Fruit fly (Drosophila melanogaster) whole organism, embryonic: ENCODE data around the gene Vps53.

Experiments used
- CG10209 ChIP-seq: fragments of 200-800 bp; sonication (Bioruptor generic); optimal IDR thresholded peaks from 3 replicates; lab custom pipeline; 2017; ENCODE audit warnings: missing biosample characterization, mild to moderate bottlenecking, missing genetic modification characterization, missing genetic modification reagents
- CG10267 ChIP-seq: fragments of 200-800 bp; sonication (Bioruptor generic); optimal IDR thresholded peaks from 2 replicates; lab custom pipeline; 2018; ENCODE audit warnings: missing biosample characterization, mild to moderate bottlenecking, missing genetic modification characterization, moderate library complexity
- CG11247 ChIP-seq: fragments of 200-800 bp; sonication (Bioruptor generic); IDR thresholded peaks from 2 replicates; pipeline ENCODE4 v1.3.6; 2022; ENCODE audit warnings: missing biosample characterization, missing genetic modification characterization
- CG11696 ChIP-seq: fragments of 200-800 bp; sonication (Bioruptor generic); IDR thresholded peaks from 2 replicates; pipeline ENCODE4 v1.3.6; 2022; ENCODE audit warnings: missing biosample characterization, missing genetic modification characterization
- CG12236 ChIP-seq: fragments of 200-800 bp; sonication (Bioruptor generic); optimal IDR thresholded peaks from 2 replicates; lab custom pipeline; 2016; ENCODE audit warnings: missing biosample characterization, missing genetic modification characterization
- CG12769 ChIP-seq: fragments of 200-800 bp; sonication (Bioruptor generic); optimal IDR thresholded peaks from 2 replicates; lab custom pipeline; 2019; ENCODE audit warnings: missing biosample characterization, mild to moderate bottlenecking, missing genetic modification characterization, moderate library complexity
- CG12942 ChIP-seq: fragments of 200-800 bp; sonication (Bioruptor generic); optimal IDR thresholded peaks from 3 replicates; lab custom pipeline; 2016; ENCODE audit warnings: missing biosample characterization, missing genetic modification characterization
- CG13123 ChIP-seq: fragments of 200-800 bp; sonication (Bioruptor generic); optimal IDR thresholded peaks from 2 replicates; lab custom pipeline; 2016; ENCODE audit warnings: missing biosample characterization, missing genetic modification characterization
- CG14441 ChIP-seq: fragments of 200-800 bp; sonication (Bioruptor generic); IDR thresholded peaks from 2 replicates; pipeline ENCODE4 v1.3.6; 2022; ENCODE audit warnings: missing biosample characterization, missing genetic modification characterization
- CG15696 ChIP-seq: fragments of 200-800 bp; sonication (Bioruptor generic); optimal IDR thresholded peaks from 2 replicates; lab custom pipeline; 2019; ENCODE audit warnings: missing biosample characterization, mild to moderate bottlenecking, missing genetic modification characterization, moderate library complexity
- CG1602 ChIP-seq: fragments of 200-800 bp; sonication (Bioruptor generic); optimal IDR thresholded peaks from 3 replicates; lab custom pipeline; 2016; ENCODE audit warnings: missing biosample characterization, missing genetic modification characterization
- CG17328 ChIP-seq: fragments of 200-800 bp; sonication (Bioruptor generic); IDR thresholded peaks from 2 replicates; pipeline ENCODE4 v1.3.6; 2022; ENCODE audit warnings: missing biosample characterization, missing genetic modification characterization
- CG31365 ChIP-seq: fragments of 200-800 bp; sonication (Bioruptor generic); optimal IDR thresholded peaks from 2 replicates; lab custom pipeline; 2018; ENCODE audit warnings: missing biosample characterization, mild to moderate bottlenecking, missing genetic modification characterization
- CG3407 ChIP-seq: fragments of 200-800 bp; sonication (Bioruptor generic); optimal IDR thresholded peaks from 2 replicates; lab custom pipeline; 2018; ENCODE audit warnings: missing biosample characterization, mild to moderate bottlenecking, missing genetic modification characterization
- CG4424 ChIP-seq: fragments of 200-800 bp; sonication (Bioruptor generic); optimal IDR thresholded peaks from 3 replicates; lab custom pipeline; 2016; ENCODE audit warnings: missing biosample characterization, missing genetic modification characterization
- CG6791 ChIP-seq: fragments of 200-800 bp; sonication (Bioruptor generic); IDR thresholded peaks from 3 replicates; pipeline ENCODE4 v1.3.6; 2022; ENCODE audit warnings: missing biosample characterization, missing genetic modification characterization; ENCODE audit not compliant: partially characterized antibody
- CG6854 ChIP-seq: fragments of 200-800 bp; sonication (Bioruptor generic); optimal IDR thresholded peaks from 3 replicates; lab custom pipeline; 2017; ENCODE audit warnings: missing biosample characterization, mild to moderate bottlenecking, missing genetic modification characterization
- CG7271 ChIP-seq: fragments of 200-800 bp; sonication (Bioruptor generic); optimal IDR thresholded peaks from 2 replicates; lab custom pipeline; 2018; ENCODE audit warnings: missing biosample characterization, mild to moderate bottlenecking, missing genetic modification characterization, moderate library complexity
- CG7987 ChIP-seq: fragments of 200-800 bp; sonication (Bioruptor generic); optimal IDR thresholded peaks from 2 replicates; lab custom pipeline; 2018; ENCODE audit warnings: missing biosample characterization, mild to moderate bottlenecking, missing genetic modification characterization, moderate library complexity
- CG9609 ChIP-seq: fragments of 200-800 bp; sonication (Bioruptor generic); optimal IDR thresholded peaks from 3 replicates; lab custom pipeline; 2016; ENCODE audit warnings: missing biosample characterization, missing genetic modification characterization
- CG9876 ChIP-seq: fragments of 200-800 bp; sonication (Bioruptor generic); optimal IDR thresholded peaks from 2 replicates; lab custom pipeline; 2016; ENCODE audit warnings: missing biosample characterization, missing genetic modification characterization
- D19A ChIP-seq: fragments of 200-800 bp; optimal IDR thresholded peaks from 3 replicates; lab custom pipeline; 2019; ENCODE audit warnings: missing biosample characterization, mild to moderate bottlenecking, missing genetic modification characterization, moderate library complexity
- Doc3 ChIP-seq: fragments of 200-800 bp; sonication (Bioruptor generic); IDR thresholded peaks from 3 replicates; pipeline ENCODE4 v1.3.6; 2022; ENCODE audit warnings: missing biosample characterization, missing genetic modification characterization; ENCODE audit not compliant: partially characterized antibody
- Fer1 ChIP-seq: fragments of 200-800 bp; sonication (Bioruptor generic); optimal IDR thresholded peaks from 2 replicates; lab custom pipeline; 2017; ENCODE audit warnings: missing biosample characterization, mild to moderate bottlenecking, missing genetic modification characterization
- HmgD ChIP-seq: fragments of 200-800 bp; sonication (Bioruptor generic); optimal IDR thresholded peaks from 3 replicates; lab custom pipeline; 2016; ENCODE audit warnings: missing biosample characterization, missing genetic modification characterization
- Hr78 ChIP-seq, 2 experiments: fragments of 200-800 bp in 1 of 2; fragments of >200 bp in 1 of 2; sonication (Bioruptor generic) in 1 of 2; optimal IDR thresholded peaks; 2 replicates each; lab custom pipeline; 2017 to 2019; ENCODE audit warnings: missing biosample characterization in 2 of 2, missing genetic modification characterization in 2 of 2, mild to moderate bottlenecking in 1 of 2, moderate library complexity in 1 of 2
- Med ChIP-seq: fragments of 200-800 bp; sonication (Bioruptor generic); peaks from one replicate; lab custom pipeline; 2016; ENCODE audit warnings: missing biosample characterization, missing genetic modification characterization, mild to moderate bottlenecking, inconsistent platforms, moderate library complexity
- Mes4 ChIP-seq: fragments of 200-800 bp; sonication (Bioruptor generic); optimal IDR thresholded peaks from 2 replicates; lab custom pipeline; 2016; ENCODE audit warnings: missing biosample characterization, missing genetic modification characterization
- Nf-YB ChIP-seq: fragments of 200-800 bp; sonication (Bioruptor generic); optimal IDR thresholded peaks from 3 replicates; lab custom pipeline; 2019; ENCODE audit warnings: missing biosample characterization, mild to moderate bottlenecking, missing genetic modification characterization, moderate library complexity
- Pdp1 ChIP-seq, 2 experiments: fragments of 200-800 bp; sonication (Bioruptor generic); optimal IDR thresholded peaks; 3 replicates each; lab custom pipeline; 2016; ENCODE audit warnings: missing biosample characterization in 2 of 2, missing genetic modification characterization in 2 of 2, mild to moderate bottlenecking in 1 of 2, moderate library complexity in 1 of 2
- Ptx1 ChIP-seq: fragments of 200-800 bp; sonication (Bioruptor generic); IDR thresholded peaks from 2 replicates; pipeline ENCODE4 v1.3.6; 2022; ENCODE audit warnings: missing biosample characterization, missing genetic modification characterization
- Ravus ChIP-seq: fragments of 200-800 bp; sonication (Bioruptor generic); IDR thresholded peaks from 2 replicates; pipeline ENCODE4 v1.3.6; 2022; ENCODE audit warnings: missing biosample characterization, missing genetic modification characterization
- Side ChIP-seq: fragments of 200-800 bp; sonication (Bioruptor generic); optimal IDR thresholded peaks from 2 replicates; lab custom pipeline; 2016; ENCODE audit warnings: missing biosample characterization, missing genetic modification characterization
- Stat92E ChIP-seq, 3 experiments: fragments of >200 bp in 2 of 3; fragments of 200-800 bp in 1 of 3; sonication (Bioruptor generic) in 1 of 3; optimal IDR thresholded peaks; 2 replicates each; lab custom pipeline; 2017 to 2019; ENCODE audit warnings: missing biosample characterization in 3 of 3, missing genetic modification characterization in 3 of 3, mild to moderate bottlenecking in 1 of 3, moderate library complexity in 1 of 3
- Usf ChIP-seq: fragments of 200-800 bp; sonication (Bioruptor generic); optimal IDR thresholded peaks from 2 replicates; lab custom pipeline; 2017; ENCODE audit warnings: missing genotype, missing biosample characterization, missing genetic modification characterization
- bigmax ChIP-seq: fragments of 200-800 bp; sonication (Bioruptor generic); optimal IDR thresholded peaks from 2 replicates; lab custom pipeline; 2018; ENCODE audit warnings: missing biosample characterization, mild to moderate bottlenecking, missing genetic modification characterization
- da ChIP-seq: fragments of 200-800 bp; sonication (Bioruptor generic); optimal IDR thresholded peaks from 2 replicates; lab custom pipeline; 2016; ENCODE audit warnings: missing biosample characterization, missing genetic modification characterization
- dpn ChIP-seq, 2 experiments: fragments of 200-800 bp; sonication (Bioruptor generic); optimal IDR thresholded peaks; 3 replicates each; lab custom pipeline; 2016; ENCODE audit warnings: missing biosample characterization in 2 of 2, missing genetic modification characterization in 2 of 2
- grau ChIP-seq: fragments of 200-800 bp; optimal IDR thresholded peaks from 3 replicates; lab custom pipeline; 2019; ENCODE audit warnings: missing biosample characterization, mild to moderate bottlenecking, missing genetic modification characterization, moderate library complexity
- hb ChIP-seq: fragments of 200-800 bp; sonication (Bioruptor generic); IDR thresholded peaks from 3 replicates; pipeline ENCODE4 v1.3.6; 2022; ENCODE audit warnings: missing biosample characterization, missing genetic modification characterization; ENCODE audit not compliant: partially characterized antibody
- insv ChIP-seq, 2 experiments: fragments of 200-800 bp; sonication (Bioruptor generic); optimal IDR thresholded peaks; 3 replicates each; lab custom pipeline; 2016 to 2018; ENCODE audit warnings: missing biosample characterization in 2 of 2, missing genetic modification characterization in 2 of 2
- kah ChIP-seq: fragments of 200-800 bp; sonication (Bioruptor generic); optimal IDR thresholded peaks from 2 replicates; lab custom pipeline; 2018; ENCODE audit warnings: missing biosample characterization, mild to moderate bottlenecking, missing genetic modification characterization
- nerfin-1 ChIP-seq: fragments of 200-800 bp; sonication (Bioruptor generic); optimal IDR thresholded peaks from 3 replicates; lab custom pipeline; 2019; ENCODE audit warnings: missing biosample characterization, mild to moderate bottlenecking, missing genetic modification characterization, moderate library complexity
- pho ChIP-seq: fragments of 200-800 bp; sonication (Bioruptor generic); optimal IDR thresholded peaks from 2 replicates; lab custom pipeline; 2016; ENCODE audit warnings: missing biosample characterization, missing genetic modification characterization
- repo ChIP-seq: fragments of 200-800 bp; sonication (Bioruptor generic); optimal IDR thresholded peaks from 2 replicates; lab custom pipeline; 2016; ENCODE audit warnings: missing biosample characterization, missing genetic modification characterization
- sima ChIP-seq: fragments of 200-800 bp; sonication (Bioruptor generic); optimal IDR thresholded peaks from 2 replicates; lab custom pipeline; 2016; ENCODE audit warnings: missing biosample characterization, missing genetic modification characterization
- so ChIP-seq: fragments of 200-800 bp; sonication (Bioruptor generic); IDR thresholded peaks from 3 replicates; pipeline ENCODE4 v1.3.6; 2022; ENCODE audit warnings: missing biosample characterization, missing genetic modification characterization
- toy ChIP-seq: fragments of 200-800 bp; sonication (Bioruptor generic); IDR thresholded peaks from 2 replicates; pipeline ENCODE4 v1.3.6; 2022; ENCODE audit warnings: missing biosample characterization, missing genetic modification characterization
- unpg ChIP-seq: fragments of 200-800 bp; sonication (Bioruptor generic); optimal IDR thresholded peaks from 3 replicates; lab custom pipeline; 2018; ENCODE audit warnings: missing biosample characterization, mild to moderate bottlenecking, missing genetic modification characterization, moderate library complexity

The Vps53 gene

dm6 chr2L:4350683-4351324 lies 35.1 kb downstream of the Vps53 start (continued):
- no peak for TF ChIP-seq bigmax (GFP tag; lab: Kevin White, UChicago)
- TF ChIP-seq nerfin-1 (tag; lab: Kevin White, UChicago) = peak; percentile 51
- TF ChIP-seq CG14441 = no peak
- no peak for TF ChIP-seq toy (GFP tag; lab: Robert Waterston, UW)
- no peak for TF ChIP-seq sima
- TF ChIP-seq Usf (GFP tag; lab: Kevin White, UChicago) = peak; percentile 56
- TF ChIP-seq CG7987 = no peak
- TF ChIP-seq CG15696 (tag; lab: Kevin White, UChicago) = peak; percentile 98
- TF ChIP-seq Ptx1 (GFP tag; lab: Robert Waterston, UW) = peak; percentile 44; the same call in 1 of the 2 replicates
- TF ChIP-seq Nf-YB (GFP tag; lab: Kevin White, UChicago) = peak; percentile 63
- TF ChIP-seq Hr78 (GFP tag; optimal IDR thresholded peaks at IDR 0.05; lab: Kevin White, UChicago) = no peak
- no peak for TF ChIP-seq CG11247 (GFP tag; lab: Robert Waterston, UW)
- peak; percentile 69 for TF ChIP-seq grau (tag; lab: Kevin White, UChicago)
- TF ChIP-seq CG10267 (tag; lab: Kevin White, UChicago) = peak; percentile 88
- TF ChIP-seq CG7271 (tag; lab: Kevin White, UChicago) = no peak
- peak; percentile 36 to 66 for TF ChIP-seq Pdp1 (GFP tag; optimal IDR thresholded peaks at IDR 0.05; lab: Kevin White, UChicago)
- no peak for TF ChIP-seq CG9876 (GFP tag; lab: Kevin White, UChicago)
- TF ChIP-seq kah = no peak
- no peak for TF ChIP-seq CG31365
- peak; percentile 73 for TF ChIP-seq CG10209 (GFP tag; lab: Kevin White, UChicago)
- no peak for TF ChIP-seq Doc3 (GFP tag; lab: Robert Waterston, UW)
- TF ChIP-seq hb (GFP tag; lab: Robert Waterston, UW) = no peak
- TF ChIP-seq CG11696 (GFP tag; lab: Robert Waterston, UW) = no peak
- peak; percentile 4 for TF ChIP-seq da
- TF ChIP-seq CG9609 = peak; percentile 68
- no peak for TF ChIP-seq so
- peak; percentile 85 for TF ChIP-seq Med (GFP tag; lab: Kevin White, UChicago)
- TF ChIP-seq Ravus (GFP tag; lab: Robert Waterston, UW) = no peak
- TF ChIP-seq CG6791 (GFP tag; lab: Robert Waterston, UW) = no peak
- no peak for TF ChIP-seq Fer1 (GFP tag; lab: Kevin White, UChicago)
- TF ChIP-seq unpg (GFP tag; lab: Kevin White, UChicago) = peak; percentile 71
- TF ChIP-seq CG4424 = peak; percentile 81
- TF ChIP-seq Mes4 (GFP tag; lab: Kevin White, UChicago) = peak; percentile 67
- peak; percentile 44 for TF ChIP-seq CG3407 (GFP tag; lab: Kevin White, UChicago)
- no peak for TF ChIP-seq HmgD (GFP tag; lab: Kevin White, UChicago)
- peak; percentile 77 for TF ChIP-seq CG17328 (GFP tag; lab: Robert Waterston, UW)
- no peak for TF ChIP-seq CG6854 (GFP tag; lab: Kevin White, UChicago)
- peak; percentile 24 to 58 for TF ChIP-seq dpn (GFP tag; optimal IDR thresholded peaks at IDR 0.05; lab: Kevin White, UChicago)
- peak; percentile 77 for TF ChIP-seq D19A
- no peak for TF ChIP-seq pho (GFP tag; lab: Kevin White, UChicago)
- TF ChIP-seq CG12942 (GFP tag; lab: Kevin White, UChicago) = peak; percentile 15
- TF ChIP-seq CG12769 (tag; lab: Kevin White, UChicago) = no peak
- TF ChIP-seq CG12236 (GFP tag; lab: Kevin White, UChicago) = peak; percentile 55
- no peak for TF ChIP-seq CG13123 (GFP tag; lab: Kevin White, UChicago)
- peak in 1 of 3 experiments; percentile 14 for TF ChIP-seq Stat92E (GFP tag; optimal IDR thresholded peaks at IDR 0.05; lab: Kevin White, UChicago)
- no peak for TF ChIP-seq insv (GFP tag; optimal IDR thresholded peaks at IDR 0.05; lab: Kevin White, UChicago)
- no peak for TF ChIP-seq repo (GFP tag; lab: Kevin White, UChicago)
- TF ChIP-seq CG1602 = peak; percentile 71
- TF ChIP-seq Side = peak; percentile 66
